Worm (Caenorhabditis elegans): ENCODE measurements around the gene lmd-3.

DNA sequence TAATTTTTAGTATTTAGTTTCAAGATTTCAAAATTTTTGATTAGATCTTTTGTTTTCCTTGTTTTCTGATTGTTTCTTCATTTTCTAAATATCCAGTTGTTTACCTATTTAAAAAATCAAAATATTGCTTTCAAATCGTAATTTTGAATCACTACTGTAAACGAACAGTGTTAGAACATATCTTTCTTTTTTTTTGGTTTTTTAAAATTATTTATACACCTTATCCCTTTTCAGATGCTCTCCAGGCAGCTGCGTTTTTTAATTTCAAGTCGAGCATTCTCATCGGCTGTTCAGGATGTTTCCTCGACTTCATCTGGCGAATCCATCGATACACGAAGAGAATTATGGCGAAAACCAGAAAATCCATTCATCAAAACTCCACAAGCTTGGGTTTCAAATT, 22.4 kb upstream of the lmd-3 start, which contains the start of gene mrpl-4:
- TF ChIP-seq ama-1 (optimal IDR thresholded peaks at IDR 0.05) = no peak
- TF ChIP-seq snpc-4 (tag; optimal IDR thresholded peaks at IDR 0.05) = no peak
